Fruit fly (Drosophila melanogaster) whole organism, embryonic: ENCODE data around the gene alphaSnap.

Experiments used
- BtbVII ChIP-seq: fragments of 200-800 bp; sonication (Bioruptor generic); optimal IDR thresholded peaks from 3 replicates; lab custom pipeline; 2017; ENCODE audit warnings: missing biosample characterization, mild to moderate bottlenecking, missing genetic modification characterization
- C15 ChIP-seq: fragments of 200-800 bp; sonication (Bioruptor generic); IDR thresholded peaks from 3 replicates; pipeline ENCODE4 v1.3.6; 2022; ENCODE audit warnings: missing biosample characterization, missing genetic modification characterization
- CG10321 ChIP-seq: fragments of 200-800 bp; sonication (Bioruptor generic); IDR thresholded peaks from 2 replicates; pipeline ENCODE4 v1.3.6; 2022; ENCODE audit warnings: missing biosample characterization, missing genetic modification characterization
- CG10565 ChIP-seq: fragments of 200-800 bp; sonication (Bioruptor generic); optimal IDR thresholded peaks from 3 replicates; lab custom pipeline; 2016; ENCODE audit warnings: missing biosample characterization, mild to moderate bottlenecking, missing genetic modification characterization
- CG11085 ChIP-seq: fragments of 200-800 bp; sonication (Bioruptor generic); IDR thresholded peaks from 2 replicates; pipeline ENCODE4 v1.3.6; 2022; ENCODE audit warnings: missing biosample characterization, missing genetic modification characterization
- CG11504 ChIP-seq: fragments of 200-800 bp; sonication (Bioruptor generic); optimal IDR thresholded peaks from 3 replicates; lab custom pipeline; 2019; ENCODE audit warnings: missing biosample characterization, mild to moderate bottlenecking, missing genetic modification characterization, moderate library complexity
- CG13775 ChIP-seq: fragments of 200-800 bp; sonication (Bioruptor generic); optimal IDR thresholded peaks from 3 replicates; lab custom pipeline; 2017; ENCODE audit warnings: missing biosample characterization, mild to moderate bottlenecking, missing genetic modification characterization
- CG14014 ChIP-seq: fragments of 200-800 bp; sonication (Bioruptor generic); IDR thresholded peaks from 2 replicates; pipeline ENCODE4 v1.3.6; 2022; ENCODE audit warnings: missing biosample characterization, missing genetic modification characterization
- CG17359 ChIP-seq: fragments of 200-800 bp; sonication (Bioruptor generic); optimal IDR thresholded peaks from 3 replicates; lab custom pipeline; 2018; ENCODE audit warnings: missing biosample characterization, mild to moderate bottlenecking, missing genetic modification characterization, moderate library complexity
- CG2875 ChIP-seq: fragments of 200-800 bp; sonication (Bioruptor generic); optimal IDR thresholded peaks from 2 replicates; lab custom pipeline; 2017; ENCODE audit warnings: missing biosample characterization, mild to moderate bottlenecking, missing genetic modification characterization, missing genetic modification reagents
- CG31365 ChIP-seq: fragments of 200-800 bp; sonication (Bioruptor generic); optimal IDR thresholded peaks from 2 replicates; lab custom pipeline; 2018; ENCODE audit warnings: missing biosample characterization, mild to moderate bottlenecking, missing genetic modification characterization
- CG33213 ChIP-seq: fragments of 200-800 bp; sonication (Bioruptor generic); optimal IDR thresholded peaks from 3 replicates; lab custom pipeline; 2016; ENCODE audit warnings: missing biosample characterization, missing genetic modification characterization
- CG33557 ChIP-seq: fragments of 200-800 bp; sonication (Bioruptor generic); optimal IDR thresholded peaks from 2 replicates; lab custom pipeline; 2019; ENCODE audit warnings: missing biosample characterization, mild to moderate bottlenecking, missing genetic modification characterization, moderate library complexity
- CG34422 ChIP-seq: fragments of 200-800 bp; sonication (Bioruptor generic); IDR thresholded peaks from 3 replicates; pipeline ENCODE4 v1.3.6; 2022; ENCODE audit warnings: missing biosample characterization, missing genetic modification characterization
- CG3995 ChIP-seq: fragments of 200-800 bp; sonication (Bioruptor generic); optimal IDR thresholded peaks from 3 replicates; lab custom pipeline; 2016; ENCODE audit warnings: missing biosample characterization, missing genetic modification characterization
- CG4424 ChIP-seq: fragments of 200-800 bp; sonication (Bioruptor generic); optimal IDR thresholded peaks from 3 replicates; lab custom pipeline; 2016; ENCODE audit warnings: missing biosample characterization, missing genetic modification characterization
- CG6254 ChIP-seq: fragments of 200-800 bp; sonication (Bioruptor generic); optimal IDR thresholded peaks from 3 replicates; lab custom pipeline; 2017; ENCODE audit warnings: mild to moderate bottlenecking, missing biosample characterization, missing genetic modification reagents, missing genetic modification characterization
- CG7786 ChIP-seq: fragments of 200-800 bp; sonication (Bioruptor generic); optimal IDR thresholded peaks from 2 replicates; lab custom pipeline; 2016; ENCODE audit warnings: missing biosample characterization, missing genetic modification characterization
- CG9437 ChIP-seq: fragments of 200-800 bp; sonication (Bioruptor generic); optimal IDR thresholded peaks from 2 replicates; lab custom pipeline; 2018; ENCODE audit warnings: missing biosample characterization, mild to moderate bottlenecking, missing genetic modification characterization
- CHES-1-like ChIP-seq: fragments of 200-800 bp; sonication (Bioruptor generic); optimal IDR thresholded peaks from 2 replicates; lab custom pipeline; 2016; ENCODE audit warnings: missing biosample characterization, missing genetic modification characterization
- Dp ChIP-seq: fragments of 200-800 bp; sonication (Bioruptor generic); optimal IDR thresholded peaks from 2 replicates; lab custom pipeline; 2018; ENCODE audit warnings: missing biosample characterization, mild to moderate bottlenecking, missing genetic modification characterization, moderate library complexity
- ERR ChIP-seq: fragments of 200-800 bp; sonication (Bioruptor generic); optimal IDR thresholded peaks from 2 replicates; lab custom pipeline; 2016; ENCODE audit warnings: missing biosample characterization, missing genetic modification characterization
- Ets65A ChIP-seq: fragments of 200-800 bp; sonication (Bioruptor generic); peaks from one replicate; lab custom pipeline; 2016; ENCODE audit warnings: missing biosample characterization, missing genetic modification characterization
- HmgD ChIP-seq: fragments of 200-800 bp; sonication (Bioruptor generic); optimal IDR thresholded peaks from 3 replicates; lab custom pipeline; 2016; ENCODE audit warnings: missing biosample characterization, missing genetic modification characterization
- NFAT ChIP-seq: fragments of 200-800 bp; sonication (Bioruptor generic); IDR thresholded peaks from 2 replicates; pipeline ENCODE4 v1.3.6; 2022; ENCODE audit warnings: missing biosample characterization, missing genetic modification characterization
- Rfx ChIP-seq: fragments of 200-800 bp; sonication (Bioruptor generic); IDR thresholded peaks from 2 replicates; pipeline ENCODE4 v1.3.6; 2022; ENCODE audit warnings: missing biosample characterization, missing genetic modification characterization
- Rx ChIP-seq: fragments of 200-800 bp; sonication (Bioruptor generic); IDR thresholded peaks from 2 replicates; pipeline ENCODE4 v1.3.6; 2022; ENCODE audit warnings: missing biosample characterization, missing genetic modification characterization
- Six4 ChIP-seq: fragments of 200-800 bp; sonication (Bioruptor generic); optimal IDR thresholded peaks from 2 replicates; lab custom pipeline; 2016; ENCODE audit warnings: missing biosample characterization, missing genetic modification characterization
- Sox100B ChIP-seq: fragments of 200-800 bp; sonication (Bioruptor generic); optimal IDR thresholded peaks from 3 replicates; lab custom pipeline; 2018; ENCODE audit warnings: missing biosample characterization, mild to moderate bottlenecking, missing genetic modification characterization
- amos ChIP-seq: fragments of 200-800 bp; sonication (Bioruptor generic); IDR thresholded peaks from 2 replicates; pipeline ENCODE4 v1.3.6; 2022; ENCODE audit warnings: missing biosample characterization, missing genetic modification characterization; ENCODE audit not compliant: partially characterized antibody
- crp ChIP-seq, 2 experiments: fragments of 200-800 bp; sonication (Bioruptor generic); optimal IDR thresholded peaks; 2 replicates in 1 of 2; 3 replicates in 1 of 2; lab custom pipeline; 2017; ENCODE audit warnings: missing biosample characterization in 2 of 2, missing genetic modification characterization in 2 of 2, mild to moderate bottlenecking in 1 of 2, moderate library complexity in 1 of 2
- dan ChIP-seq: fragments of 200-800 bp; sonication (Bioruptor generic); IDR thresholded peaks from 2 replicates; pipeline ENCODE4 v1.3.6; 2022; ENCODE audit warnings: missing biosample characterization, missing genetic modification characterization
- dm ChIP-seq: fragments of 200-800 bp; sonication (Bioruptor generic); optimal IDR thresholded peaks from 3 replicates; lab custom pipeline; 2016; ENCODE audit warnings: missing biosample characterization, missing genetic modification characterization
- dmrt11E ChIP-seq: fragments of 200-800 bp; sonication (Bioruptor generic); optimal IDR thresholded peaks from 3 replicates; lab custom pipeline; 2018; ENCODE audit warnings: missing biosample characterization, mild to moderate bottlenecking, missing genetic modification characterization, moderate library complexity
- dysf ChIP-seq: fragments of 200-800 bp; sonication (Bioruptor generic); IDR thresholded peaks from 3 replicates; pipeline ENCODE4 v1.3.6; 2022; ENCODE audit warnings: missing biosample characterization, missing genetic modification characterization
- fd102C ChIP-seq: fragments of 200-800 bp; sonication (Bioruptor generic); optimal IDR thresholded peaks from 2 replicates; lab custom pipeline; 2018; ENCODE audit warnings: missing biosample characterization, mild to moderate bottlenecking, missing genetic modification characterization, moderate library complexity
- fd64A ChIP-seq: fragments of 200-800 bp; sonication (Bioruptor generic); optimal IDR thresholded peaks from 3 replicates; lab custom pipeline; 2018; ENCODE audit warnings: missing biosample characterization, mild to moderate bottlenecking, missing genetic modification characterization
- gcm2 ChIP-seq: fragments of 200-800 bp; sonication (Bioruptor generic); optimal IDR thresholded peaks from 2 replicates; lab custom pipeline; 2016; ENCODE audit warnings: missing biosample characterization, missing genetic modification characterization
- gro ChIP-seq: fragments of 200-800 bp; sonication (Bioruptor generic); optimal IDR thresholded peaks from 2 replicates; lab custom pipeline; 2016; ENCODE audit warnings: missing biosample characterization, missing genetic modification characterization
- her ChIP-seq: fragments of 200-800 bp; sonication (Bioruptor generic); optimal IDR thresholded peaks from 2 replicates; lab custom pipeline; 2016; ENCODE audit warnings: missing biosample characterization, missing genetic modification characterization
- ind ChIP-seq: fragments of 200-800 bp; sonication (Bioruptor generic); optimal IDR thresholded peaks from 3 replicates; lab custom pipeline; 2016; ENCODE audit warnings: missing biosample characterization, missing genetic modification characterization
- nerfin-2 ChIP-seq: fragments of 200-800 bp; sonication (Bioruptor generic); IDR thresholded peaks from 2 replicates; pipeline ENCODE4 v1.3.6; 2022; ENCODE audit warnings: missing biosample characterization, missing genetic modification characterization; ENCODE audit not compliant: partially characterized antibody
- nom ChIP-seq: fragments of 200-800 bp; sonication (Bioruptor generic); optimal IDR thresholded peaks from 2 replicates; lab custom pipeline; 2017; ENCODE audit warnings: missing biosample characterization, missing genetic modification characterization, mild to moderate bottlenecking, moderate library complexity, missing genetic modification reagents
- onecut ChIP-seq: fragments of 200-800 bp; sonication (Bioruptor generic); IDR thresholded peaks from 2 replicates; pipeline ENCODE4 v1.3.6; 2022; ENCODE audit warnings: missing biosample characterization, missing genetic modification characterization
- org-1 ChIP-seq: fragments of 200-800 bp; sonication (Bioruptor generic); optimal IDR thresholded peaks from 2 replicates; lab custom pipeline; 2017; ENCODE audit warnings: missing biosample characterization, missing genetic modification characterization
- peb ChIP-seq: fragments of 200-800 bp; sonication (Bioruptor generic); IDR thresholded peaks from 2 replicates; pipeline ENCODE4 v1.3.6; 2022; ENCODE audit warnings: missing biosample characterization, missing genetic modification characterization
- tll ChIP-seq, 2 experiments: fragments of 200-800 bp in 1 of 2; fragments of >200 bp in 1 of 2; sonication (Bioruptor generic) in 1 of 2; optimal IDR thresholded peaks; 2 replicates each; lab custom pipeline; 2017 to 2019; ENCODE audit warnings: missing biosample characterization in 2 of 2, missing genetic modification characterization in 2 of 2, mild to moderate bottlenecking in 1 of 2, moderate library complexity in 1 of 2
- trem ChIP-seq: fragments of 200-800 bp; optimal IDR thresholded peaks from 3 replicates; lab custom pipeline; 2019; ENCODE audit warnings: missing biosample characterization, mild to moderate bottlenecking, missing genetic modification characterization, moderate library complexity
- trh ChIP-seq: fragments of 200-800 bp; sonication (Bioruptor generic); optimal IDR thresholded peaks from 2 replicates; lab custom pipeline; 2016; ENCODE audit warnings: missing biosample characterization, missing genetic modification characterization
- tx ChIP-seq: fragments of 200-800 bp; sonication (Bioruptor generic); optimal IDR thresholded peaks from 2 replicates; lab custom pipeline; 2016; ENCODE audit warnings: missing biosample characterization, missing genetic modification characterization
- zen2 ChIP-seq: fragments of 200-800 bp; sonication (Bioruptor generic); IDR thresholded peaks from 3 replicates; pipeline ENCODE4 v1.3.6; 2022; ENCODE audit warnings: missing biosample characterization, missing genetic modification characterization; ENCODE audit not compliant: partially characterized antibody

The alphaSnap gene

DNA sequence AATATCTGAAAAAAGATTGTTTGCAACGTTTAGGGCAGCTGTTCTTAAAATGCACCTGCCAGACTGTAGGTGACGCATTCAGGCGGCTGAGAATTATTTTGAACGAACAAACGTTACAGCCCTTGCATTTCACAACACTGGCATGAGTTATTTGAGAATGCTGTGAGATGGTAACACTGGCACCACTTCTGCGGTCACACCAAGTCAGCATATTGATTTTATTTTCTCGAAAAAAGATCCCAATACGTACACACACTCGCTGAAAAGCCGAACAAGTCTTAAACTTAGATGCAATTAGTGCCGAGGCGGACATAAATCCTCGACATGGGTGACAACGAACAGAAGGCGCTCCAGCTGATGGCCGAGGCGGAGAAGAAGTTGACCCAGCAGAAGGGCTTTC is at the start of gene alphaSnap (continued):
- TF ChIP-seq CG14014, result no peak; the same call in 1 of the 2 replicates
- no peak for TF ChIP-seq CG31365 (tag; lab: Kevin White, UChicago)
- TF ChIP-seq fd102C (GFP tag; lab: Kevin White, UChicago), result no peak
- peak; percentile 99 for TF ChIP-seq onecut (GFP tag; lab: Robert Waterston, UW)
- TF ChIP-seq CG7786, result peak; percentile 36
- no peak for TF ChIP-seq dm (GFP tag; lab: Kevin White, UChicago)
- TF ChIP-seq CG2875 (GFP tag; lab: Kevin White, UChicago), result no peak
- TF ChIP-seq HmgD (GFP tag; lab: Kevin White, UChicago), result peak; percentile 42
- no peak for TF ChIP-seq CG11085 (GFP tag; lab: Robert Waterston, UW)
- no peak for TF ChIP-seq CG11504 (tag; lab: Kevin White, UChicago)
- TF ChIP-seq tll (GFP tag; optimal IDR thresholded peaks at IDR 0.05; lab: Kevin White, UChicago), result peak in 1 of 2 experiments; percentile 41
- TF ChIP-seq CG10565 (GFP tag; lab: Kevin White, UChicago), result no peak
- TF ChIP-seq gro (GFP tag; lab: Kevin White, UChicago), result peak; percentile 31
- TF ChIP-seq CG4424, result peak; percentile 6
- TF ChIP-seq CG17359 (tag; lab: Kevin White, UChicago), result no peak
- TF ChIP-seq CG6254 (GFP tag; lab: Kevin White, UChicago), result no peak
- TF ChIP-seq Ets65A (GFP tag; lab: Kevin White, UChicago), result peak; percentile 92
- no peak for TF ChIP-seq trh
- no peak for TF ChIP-seq org-1 (GFP tag; lab: Kevin White, UChicago)
- no peak for TF ChIP-seq CG33557 (GFP tag; lab: Kevin White, UChicago)
- no peak for TF ChIP-seq Six4 (GFP tag; lab: Kevin White, UChicago)
- no peak for TF ChIP-seq nerfin-2 (GFP tag; lab: Robert Waterston, UW)
- TF ChIP-seq CG10321 (GFP tag; lab: Robert Waterston, UW), result no peak
- peak; percentile 32 for TF ChIP-seq CG3995
- TF ChIP-seq CG9437 (GFP tag; lab: Kevin White, UChicago), result peak; percentile 7
- peak; percentile 78 for TF ChIP-seq Dp (GFP tag; lab: Kevin White, UChicago)
- TF ChIP-seq trem, result peak; percentile 71
- no peak for TF ChIP-seq dan (GFP tag; lab: Robert Waterston, UW)
- TF ChIP-seq nom (GFP tag; lab: Kevin White, UChicago), result peak; percentile 20
- peak in 1 of 2 experiments; percentile 47 for TF ChIP-seq crp (GFP tag; optimal IDR thresholded peaks at IDR 0.05; lab: Kevin White, UChicago)
- no peak for TF ChIP-seq peb (GFP tag; lab: Robert Waterston, UW)
- no peak for TF ChIP-seq gcm2 (GFP tag; lab: Kevin White, UChicago)
- peak; percentile 60 for TF ChIP-seq CG33213 (GFP tag; lab: Kevin White, UChicago)
- peak; percentile 61 for TF ChIP-seq Rfx (GFP tag; lab: Robert Waterston, UW)
- TF ChIP-seq zen2 (GFP tag; lab: Robert Waterston, UW), result no peak
- peak; percentile 20 for TF ChIP-seq her (GFP tag; lab: Kevin White, UChicago)
- TF ChIP-seq fd64A (GFP tag; lab: Kevin White, UChicago), result no peak
- TF ChIP-seq dysf, result no peak
- TF ChIP-seq NFAT (GFP tag; lab: Robert Waterston, UW), result no peak
- no peak for TF ChIP-seq BtbVII (GFP tag; lab: Kevin White, UChicago)
- TF ChIP-seq Rx (GFP tag; lab: Robert Waterston, UW), result no peak
- peak; percentile 13 for TF ChIP-seq tx
- peak; percentile 44 for TF ChIP-seq amos (GFP tag; lab: Robert Waterston, UW)
- TF ChIP-seq ERR, result peak; percentile 30
- TF ChIP-seq CHES-1-like, result peak; percentile 18
- no peak for TF ChIP-seq Sox100B (GFP tag; lab: Kevin White, UChicago)
- TF ChIP-seq dmrt11E, result peak; percentile 8
- no peak for TF ChIP-seq ind (GFP tag; lab: Kevin White, UChicago)
- peak; percentile 32; the same call in 1 of the 3 replicates for TF ChIP-seq CG34422 (GFP tag; lab: Robert Waterston, UW)
- TF ChIP-seq CG13775 (GFP tag; lab: Kevin White, UChicago), result peak; percentile 30
- TF ChIP-seq C15 (GFP tag; lab: Robert Waterston, UW), result no peak
